Fruit fly (Drosophila melanogaster) S2 (cell line): ENCODE results near the gene lush.

Experiments
- CG8478 ChIP-seq: fragments of >200 bp; optimal IDR thresholded peaks from 2 replicates; lab custom pipeline; 2018
- CTCF ChIP-seq, 2 experiments: fragments of >200 bp; optimal IDR thresholded peaks; 2 replicates each; lab custom pipeline; 2018

dm6 chr3L:19560695-19561246 lies 45.1 kb downstream of the lush start:
- TF ChIP-seq CG8478 (no peak), CTCF (optimal IDR thresholded peaks at IDR 0.05; lab: Kevin White, UChicago) (no peak)
